Worm (Caenorhabditis elegans): ENCODE results near the gene grd-5.

- TF ChIP-seq ama-1 (optimal IDR thresholded peaks at IDR 0.05) (no peak), sox-4 (tag; optimal IDR thresholded peaks at IDR 0.05) (no peak), ceh-8 (GFP tag; optimal IDR thresholded peaks at IDR 0.05) (no peak), snpc-4 (tag; optimal IDR thresholded peaks at IDR 0.05) (no peak)
These were observed 7.6 kb downstream of the grd-5 start for ce11 chrV:8626406-8626805.
